Worm (Caenorhabditis elegans) whole organism, L1 larva: ENCODE measurements around the gene K02E7.7.

Experiments
- C04F5.9 ChIP-seq: sonication (generic microtip); optimal IDR thresholded peaks from 2 replicates; lab custom pipeline; 2016; ENCODE audit warnings: missing genetic modification characterization, missing compliant biosample characterization
- nhr-28 ChIP-seq: fragments of 150-350 bp; optimal IDR thresholded peaks from 2 replicates; lab custom pipeline; 2014; ENCODE audit warnings: missing biosample characterization, missing genetic modification characterization
- pqm-1 ChIP-seq: sonication (generic microtip); optimal IDR thresholded peaks from 3 replicates; lab custom pipeline; 2017; ENCODE audit warnings: missing biosample characterization, missing genetic modification characterization
- ztf-4 ChIP-seq: fragments of 150-350 bp; optimal IDR thresholded peaks from 2 replicates; lab custom pipeline; 2014; ENCODE audit warnings: missing biosample characterization, missing genetic modification characterization

DNA sequence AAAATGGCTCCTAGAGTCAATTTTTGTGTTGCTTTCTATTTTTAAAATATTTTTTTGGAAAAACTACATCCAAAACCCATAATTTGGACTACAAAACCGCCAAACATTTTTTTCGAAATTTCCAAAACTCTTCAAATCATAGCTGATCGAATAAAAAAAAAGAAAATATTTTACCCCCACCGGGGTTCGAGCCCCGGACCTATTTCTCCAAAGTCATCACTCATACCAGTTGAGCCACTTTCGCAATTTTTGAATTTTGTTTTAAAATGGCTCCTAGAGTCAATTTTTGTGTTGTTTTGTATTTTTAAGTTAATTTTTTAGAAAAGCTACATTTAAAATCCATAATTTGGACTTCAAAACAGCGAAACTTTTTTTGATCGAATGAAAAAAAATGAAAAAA, 30.7 kb downstream of the K02E7.7 start:
- no peak for TF ChIP-seq ztf-4 (tag; lab: Kevin White, UChicago)
- TF ChIP-seq pqm-1, result no peak
- TF ChIP-seq C04F5.9, result no peak
- no peak for TF ChIP-seq nhr-28 (tag; lab: Kevin White, UChicago)
